Fruit fly (Drosophila melanogaster) whole organism, adult: ENCODE results near the gene Tep2.

Experiments used
- CG11617 ChIP-seq: fragments of 200-800 bp; sonication (Bioruptor generic); optimal IDR thresholded peaks from 2 replicates; lab custom pipeline; 2017; ENCODE audit warnings: mild to moderate bottlenecking, missing biosample characterization, missing genetic modification reagents, missing genetic modification characterization
- CG12768 ChIP-seq: fragments of 200-800 bp; sonication (Bioruptor generic); optimal IDR thresholded peaks from 2 replicates; lab custom pipeline; 2017; ENCODE audit warnings: missing biosample characterization, missing genetic modification characterization, mild to moderate bottlenecking, moderate library complexity, missing genetic modification reagents
- CG33017 ChIP-seq: fragments of 200-800 bp; sonication (Bioruptor generic); optimal IDR thresholded peaks from 2 replicates; lab custom pipeline; 2018; ENCODE audit warnings: missing biosample characterization, mild to moderate bottlenecking, missing genetic modification characterization, moderate library complexity
- bab1 ChIP-seq: fragments of 200-800 bp; sonication (Bioruptor generic); optimal IDR thresholded peaks from 3 replicates; lab custom pipeline; 2019; ENCODE audit warnings: missing biosample characterization, mild to moderate bottlenecking, missing genetic modification characterization, moderate library complexity
- ovo ChIP-seq: fragments of 200-800 bp; sonication (Bioruptor generic); optimal IDR thresholded peaks from 2 replicates; lab custom pipeline; 2016; ENCODE audit warnings: missing biosample characterization, missing genetic modification characterization
- toe ChIP-seq: fragments of 200-800 bp; sonication (Bioruptor generic); optimal IDR thresholded peaks from 2 replicates; lab custom pipeline; 2016; ENCODE audit warnings: missing biosample characterization, missing genetic modification characterization

DNA sequence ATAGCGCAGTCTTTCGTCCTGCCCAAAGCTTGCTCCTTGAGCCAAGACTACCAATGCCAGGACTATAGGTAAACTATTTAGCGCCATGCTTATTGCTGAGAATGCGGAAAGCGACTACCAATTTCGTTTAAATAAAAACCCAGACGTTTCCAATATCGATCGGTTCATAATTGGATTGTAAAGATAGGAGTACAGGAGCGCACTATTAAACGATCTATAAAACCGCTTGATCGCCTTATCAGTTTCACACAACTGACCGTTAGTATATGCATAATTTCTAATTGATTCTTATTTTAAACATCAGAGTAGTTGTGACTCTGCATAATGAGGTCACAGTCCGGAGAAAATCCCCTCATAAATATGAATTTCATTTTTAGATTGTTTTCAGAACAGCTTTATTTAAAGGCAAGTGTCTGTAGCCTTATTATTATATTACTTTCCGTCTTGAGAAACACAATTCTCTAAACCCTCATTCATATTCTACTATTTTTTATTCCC lies 8.8 kb downstream of the Tep2 start, which contains the start of the genes CG7025 and CG43235:
- TF ChIP-seq CG11617 (no peak), CG33017 (no peak), CG12768 (GFP tag; lab: Kevin White, UChicago) (no peak), bab1 (GFP tag; lab: Kevin White, UChicago) (no peak), ovo (no peak), toe (no peak)
